Fruit fly (Drosophila melanogaster): ENCODE data around the gene Pdp.

The Pdp gene

DNA sequence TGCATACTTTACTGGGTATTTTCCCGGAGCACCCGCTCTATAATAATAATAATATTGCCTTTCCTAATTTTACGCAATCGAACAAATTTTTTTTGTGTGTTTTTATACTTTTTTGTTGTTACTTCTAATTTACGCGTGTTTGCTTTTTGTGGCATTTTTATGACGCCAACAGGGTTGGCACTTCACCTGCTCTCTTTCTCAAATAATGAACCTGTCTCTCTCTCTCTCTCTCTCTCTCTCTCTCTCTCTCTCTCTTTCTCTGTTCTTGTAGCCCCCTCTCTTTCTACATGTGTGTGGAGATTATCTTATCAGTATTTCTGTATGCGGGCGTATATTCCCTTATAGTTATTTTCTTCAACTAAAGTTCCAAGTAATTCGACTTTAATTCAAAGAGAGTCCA, 43.8 kb downstream of the Pdp start (continued):
- TF ChIP-seq bsh (GFP tag; optimal IDR thresholded peaks at IDR 0.05) (peak in 1 of 2 experiments; percentile 55), CG17359 (tag; optimal IDR thresholded peaks at IDR 0.05) (peak; percentile 64), ham (GFP tag; IDR thresholded peaks at IDR 0.05) (no peak), PHDP (tag; optimal IDR thresholded peaks at IDR 0.05) (peak; percentile 68), CG2712 (tag; optimal IDR thresholded peaks at IDR 0.05) (peak; percentile 34), Oli (tag; optimal IDR thresholded peaks at IDR 0.05) (no peak), Doc2 (GFP tag; IDR thresholded peaks at IDR 0.05) (no peak), CG8388 (GFP tag; optimal IDR thresholded peaks at IDR 0.05) (peak; percentile 22), CG12659 (GFP tag; optimal IDR thresholded peaks at IDR 0.05) (peak; percentile 60), sens (GFP tag) (peak; percentile 45), dmrt99B (tag; optimal IDR thresholded peaks at IDR 0.05) (no peak), D19B (GFP tag; optimal IDR thresholded peaks at IDR 0.05) (peak; percentile 22), lbe (GFP tag; optimal IDR thresholded peaks at IDR 0.05) (peak; percentile 2), zfh2 (GFP tag; optimal IDR thresholded peaks at IDR 0.05) (no peak), tup (GFP tag; optimal IDR thresholded peaks at IDR 0.05) (no peak), schlank (tag; optimal IDR thresholded peaks at IDR 0.05) (peak; percentile 51), B-H1 (GFP tag; IDR thresholded peaks at IDR 0.05) (no peak), Awh (GFP tag; IDR thresholded peaks at IDR 0.05) (peak; percentile 41; the same call in 1 of the 2 replicates), caup (GFP tag; optimal IDR thresholded peaks at IDR 0.05; ENCODE audit: severe bottlenecking) (peak; percentile 84), Rfx (GFP tag; IDR thresholded peaks at IDR 0.05) (peak; percentile 55; the same call in 1 of the 2 replicates), CG9727 (GFP tag; optimal IDR thresholded peaks at IDR 0.05) (peak; percentile 62), gce (GFP tag; IDR thresholded peaks at IDR 0.05) (no peak), crp (GFP tag; optimal IDR thresholded peaks at IDR 0.05) (no peak), CG31388 (GFP tag; optimal IDR thresholded peaks at IDR 0.05) (no peak), Six4 (GFP tag; optimal IDR thresholded peaks at IDR 0.05) (peak; percentile 22), fd102C (GFP tag; optimal IDR thresholded peaks at IDR 0.05) (no peak), Max (GFP tag; optimal IDR thresholded peaks at IDR 0.05) (peak; percentile 17), CG18011 (GFP tag; optimal IDR thresholded peaks at IDR 0.05) (peak; percentile 2), grn (GFP tag; optimal IDR thresholded peaks at IDR 0.05) (peak; percentile 78), CG18476 (GFP tag; optimal IDR thresholded peaks at IDR 0.05) (no peak), Lpt (GFP tag; optimal IDR thresholded peaks at IDR 0.05) (no peak), CG12299 (tag; optimal IDR thresholded peaks at IDR 0.05) (peak; percentile 70), CG1024 (GFP tag; IDR thresholded peaks at IDR 0.05) (no peak), sd (tag; optimal IDR thresholded peaks at IDR 0.05) (no peak), zf30C (GFP tag; optimal IDR thresholded peaks at IDR 0.05) (peak; percentile 66), trem (tag; optimal IDR thresholded peaks at IDR 0.05) (peak; percentile 17), CG10462 (GFP tag; optimal IDR thresholded peaks at IDR 0.05) (no peak), CG11398 (GFP tag; optimal IDR thresholded peaks at IDR 0.05) (peak; percentile 54), btn (GFP tag; optimal IDR thresholded peaks at IDR 0.05) (peak; percentile 3), CG9215 (GFP tag; IDR thresholded peaks at IDR 0.05) (no peak), NC2β (GFP tag; optimal IDR thresholded peaks at IDR 0.05) (peak; percentile 17), exex (tag; optimal IDR thresholded peaks at IDR 0.05) (peak; percentile 44), repo (GFP tag; optimal IDR thresholded peaks at IDR 0.05) (peak; percentile 22), CG3726 (GFP tag; IDR thresholded peaks at IDR 0.05) (peak; percentile 39; the same call in 1 of the 3 replicates), Asciz (GFP tag; optimal IDR thresholded peaks at IDR 0.05) (peak; percentile 76), row (GFP tag; IDR thresholded peaks at IDR 0.05) (peak; percentile 29; the same call in 1 of the 3 replicates), eve (GFP tag; optimal IDR thresholded peaks at IDR 0.05) (no peak), BtbVII (GFP tag; optimal IDR thresholded peaks at IDR 0.05) (peak; percentile 84), pan (optimal IDR thresholded peaks at IDR 0.05) (no peak), pan (GFP tag; optimal IDR thresholded peaks at IDR 0.05 in 1 of 2, IDR thresholded peaks at IDR 0.05 in 1 of 2) (peak in 1 of 2 experiments; percentile 5), CG15601 (tag; optimal IDR thresholded peaks at IDR 0.05) (peak; percentile 67)
